Worm (Caenorhabditis elegans): Measurements from ENCODE around the gene cid-1.

DNA sequence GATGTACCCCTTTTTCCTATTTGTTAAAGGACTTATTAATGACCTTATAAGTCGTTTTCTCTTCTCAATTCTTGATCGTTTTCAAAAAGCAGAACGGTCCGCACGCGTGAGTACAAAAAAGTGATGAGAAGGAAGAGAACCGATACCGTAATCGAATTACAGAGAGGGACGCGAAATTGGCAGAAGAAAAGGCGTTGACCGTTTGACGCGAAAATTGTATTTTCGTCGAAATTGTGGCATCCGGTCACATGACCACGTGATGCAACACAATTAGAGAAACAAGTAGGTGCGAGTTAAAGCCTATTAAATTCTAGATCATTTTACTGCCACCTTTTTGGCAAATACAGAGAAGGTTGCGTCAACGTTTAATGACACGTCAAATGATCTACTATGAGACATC is 29.6 kb upstream of the cid-1 start:
- TF ChIP-seq aly-2 (tag; optimal IDR thresholded peaks at IDR 0.05) (no peak), nhr-77 (tag; optimal IDR thresholded peaks at IDR 0.05) (no peak), nhr-237 (tag; optimal IDR thresholded peaks at IDR 0.05) (no peak), egl-27 (tag; optimal IDR thresholded peaks at IDR 0.05) (no peak), unc-62 (GFP tag; optimal IDR thresholded peaks at IDR 0.05) (no peak), lin-39 (tag; optimal IDR thresholded peaks at IDR 0.05) (no peak), nhr-28 (tag; optimal IDR thresholded peaks at IDR 0.05) (no peak), fos-1 (tag; optimal IDR thresholded peaks at IDR 0.05) (no peak), pha-4 (tag; optimal IDR thresholded peaks at IDR 0.05) (no peak)

All from whole organism, L3 larva.